Worm (Caenorhabditis elegans) whole organism, L2 larva: Measurements from ENCODE around the gene dhs-22.

ENCODE experiments used
- C34F6.9 ChIP-seq: fragments of 150-350 bp; optimal IDR thresholded peaks from 2 replicates; lab custom pipeline; 2014; ENCODE audit warnings: missing biosample characterization, missing genetic modification characterization
- F13H6.1 ChIP-seq: sonication (generic microtip); optimal IDR thresholded peaks from 2 replicates; lab custom pipeline; 2016; ENCODE audit warnings: missing genetic modification characterization, missing compliant biosample characterization
- Y55F3AM.14 ChIP-seq: fragments of 200-800 bp; sonication (Bioruptor generic); optimal IDR thresholded peaks from 2 replicates; lab custom pipeline; 2018; ENCODE audit warnings: mild to moderate bottlenecking, missing genetic modification characterization, missing compliant biosample characterization
- ZK546.5 ChIP-seq: sonication (generic microtip); optimal IDR thresholded peaks from 2 replicates; lab custom pipeline; 2017; ENCODE audit warnings: missing biosample characterization, missing genetic modification characterization
- alr-1 ChIP-seq: fragments of 150-350 bp; optimal IDR thresholded peaks from 2 replicates; lab custom pipeline; 2014; ENCODE audit warnings: missing biosample characterization, missing genetic modification characterization
- aly-2 ChIP-seq: fragments of 150-350 bp; optimal IDR thresholded peaks from 2 replicates; lab custom pipeline; 2014; ENCODE audit warnings: missing biosample characterization, missing genetic modification characterization
- blmp-1 ChIP-seq: sonication (generic microtip); optimal IDR thresholded peaks from 2 replicates; lab custom pipeline; 2017; ENCODE audit warnings: missing genetic modification characterization, mild to moderate bottlenecking, missing compliant biosample characterization, antibody characterized with exemption, moderate library complexity; ENCODE audit not compliant: insufficient read depth
- ceh-16 ChIP-seq: fragments of 150-350 bp; optimal IDR thresholded peaks from 2 replicates; lab custom pipeline; 2014; ENCODE audit warnings: missing biosample characterization, missing genetic modification characterization
- ceh-82 ChIP-seq: fragments of 150-350 bp; optimal IDR thresholded peaks from 2 replicates; lab custom pipeline; 2014; ENCODE audit warnings: missing biosample characterization, missing genetic modification characterization
- crh-2 ChIP-seq: sonication (generic microtip); optimal IDR thresholded peaks from 2 replicates; lab custom pipeline; 2017; ENCODE audit warnings: missing biosample characterization, missing genetic modification characterization
- dmd-4 ChIP-seq: sonication (generic microtip); optimal IDR thresholded peaks from 2 replicates; lab custom pipeline; 2017; ENCODE audit warnings: missing biosample characterization, missing genetic modification characterization
- egl-27 ChIP-seq: sonication (generic microtip); optimal IDR thresholded peaks from 3 replicates; lab custom pipeline; 2017; ENCODE audit warnings: missing biosample characterization, missing genetic modification reagents, missing genetic modification characterization
- elt-3 ChIP-seq: sonication (generic microtip); optimal IDR thresholded peaks from 2 replicates; lab custom pipeline; 2017; ENCODE audit warnings: missing biosample characterization, missing genetic modification characterization
- fos-1 ChIP-seq: fragments of 150-350 bp; optimal IDR thresholded peaks from 2 replicates; lab custom pipeline; 2014; ENCODE audit warnings: missing biosample characterization, missing genetic modification characterization
- gmeb-1 ChIP-seq: fragments of 150-350 bp; optimal IDR thresholded peaks from 2 replicates; lab custom pipeline; 2014; ENCODE audit warnings: missing biosample characterization, missing genetic modification characterization
- lin-11 ChIP-seq: fragments of 150-350 bp; sonication (generic microtip); optimal IDR thresholded peaks from 2 replicates; lab custom pipeline; 2014; ENCODE audit warnings: missing biosample characterization, missing genetic modification characterization, inconsistent platforms, mixed read lengths
- lin-13 ChIP-seq: fragments of 150-350 bp; optimal IDR thresholded peaks from 2 replicates; lab custom pipeline; 2014; ENCODE audit warnings: missing biosample characterization, missing genetic modification reagents, missing genetic modification characterization
- lin-39 ChIP-seq: fragments of 150-350 bp; optimal IDR thresholded peaks from 2 replicates; lab custom pipeline; 2014; ENCODE audit warnings: missing biosample characterization, missing genetic modification reagents, missing genetic modification characterization
- lsy-2 ChIP-seq, 2 experiments: fragments of 150-350 bp in 1 of 2; sonication (generic microtip) in 1 of 2; optimal IDR thresholded peaks; 2 replicates each; lab custom pipeline; 2014 to 2017; ENCODE audit warnings: missing biosample characterization in 2 of 2, missing genetic modification characterization in 2 of 2
- mab-5 ChIP-seq: fragments of 150-350 bp; optimal IDR thresholded peaks from 2 replicates; lab custom pipeline; 2014; ENCODE audit warnings: missing biosample characterization, missing genetic modification characterization
- mbf-1 ChIP-seq: sonication (generic microtip); optimal IDR thresholded peaks from 2 replicates; lab custom pipeline; 2017; ENCODE audit warnings: missing biosample characterization, missing genetic modification characterization
- mdl-1 ChIP-seq, 2 experiments: fragments of 150-350 bp in 1 of 2; sonication (generic microtip) in 1 of 2; optimal IDR thresholded peaks; 2 replicates each; lab custom pipeline; 2017; ENCODE audit warnings: missing biosample characterization in 2 of 2, missing genetic modification characterization in 2 of 2
- nhr-10 ChIP-seq: sonication (generic microtip); optimal IDR thresholded peaks from 2 replicates; lab custom pipeline; 2017; ENCODE audit warnings: missing biosample characterization, missing genetic modification characterization
- nhr-21 ChIP-seq: fragments of 150-350 bp; optimal IDR thresholded peaks from 2 replicates; lab custom pipeline; 2014; ENCODE audit warnings: missing biosample characterization, missing genetic modification characterization
- nhr-23 ChIP-seq: fragments of 150-350 bp; optimal IDR thresholded peaks from 2 replicates; lab custom pipeline; 2014; ENCODE audit warnings: missing biosample characterization, missing genetic modification reagents, missing genetic modification characterization
- nhr-237 ChIP-seq: fragments of 150-350 bp; optimal IDR thresholded peaks from 2 replicates; lab custom pipeline; 2014; ENCODE audit warnings: missing biosample characterization, missing genetic modification characterization
- nhr-25 ChIP-seq: fragments of 150-350 bp; sonication (generic microtip); optimal IDR thresholded peaks from 3 replicates; lab custom pipeline; 2014; ENCODE audit warnings: missing biosample characterization, missing genetic modification characterization
- nhr-6 ChIP-seq: fragments of 150-350 bp; optimal IDR thresholded peaks from 2 replicates; lab custom pipeline; 2014; ENCODE audit warnings: missing biosample characterization, missing genetic modification characterization
- nhr-77 ChIP-seq: fragments of 150-350 bp; optimal IDR thresholded peaks from 2 replicates; lab custom pipeline; 2014; ENCODE audit warnings: missing biosample characterization, missing genetic modification characterization
- peb-1 ChIP-seq: fragments of 150-350 bp; optimal IDR thresholded peaks from 2 replicates; lab custom pipeline; 2014; ENCODE audit warnings: missing biosample characterization, missing genetic modification characterization
- skn-1 ChIP-seq: sonication (generic microtip); optimal IDR thresholded peaks from 2 replicates; lab custom pipeline; 2017; ENCODE audit warnings: missing biosample characterization, missing genetic modification characterization
- snpc-4 ChIP-seq: fragments of 150-350 bp; optimal IDR thresholded peaks from 2 replicates; lab custom pipeline; 2014; ENCODE audit warnings: missing biosample characterization, missing genetic modification characterization
- unc-55 ChIP-seq: fragments of 150-350 bp; sonication (generic microtip); optimal IDR thresholded peaks from 3 replicates; lab custom pipeline; 2014; ENCODE audit warnings: missing biosample characterization, missing genetic modification reagents, missing genetic modification characterization
- unc-62 ChIP-seq: fragments of 150-350 bp; optimal IDR thresholded peaks from 2 replicates; lab custom pipeline; 2014; ENCODE audit warnings: missing biosample characterization, missing genetic modification reagents, missing genetic modification characterization
- zag-1 ChIP-seq: fragments of 150-350 bp; optimal IDR thresholded peaks from 2 replicates; lab custom pipeline; 2014; ENCODE audit warnings: missing biosample characterization, missing genetic modification characterization
- ztf-1 ChIP-seq: fragments of 200-800 bp; sonication (Bioruptor generic); conservative IDR thresholded peaks from 2 replicates; pipeline ENCODE4 v1.3.6; 2022; ENCODE audit warnings: missing genetic modification characterization, missing compliant biosample characterization
- ztf-11 ChIP-seq: sonication (generic microtip); optimal IDR thresholded peaks from 2 replicates; lab custom pipeline; 2017; ENCODE audit warnings: missing biosample characterization, missing genetic modification characterization
- ztf-4 ChIP-seq: fragments of 150-350 bp; optimal IDR thresholded peaks from 2 replicates; lab custom pipeline; 2014; ENCODE audit warnings: missing biosample characterization, missing genetic modification characterization

dhs-22 gene

DNA sequence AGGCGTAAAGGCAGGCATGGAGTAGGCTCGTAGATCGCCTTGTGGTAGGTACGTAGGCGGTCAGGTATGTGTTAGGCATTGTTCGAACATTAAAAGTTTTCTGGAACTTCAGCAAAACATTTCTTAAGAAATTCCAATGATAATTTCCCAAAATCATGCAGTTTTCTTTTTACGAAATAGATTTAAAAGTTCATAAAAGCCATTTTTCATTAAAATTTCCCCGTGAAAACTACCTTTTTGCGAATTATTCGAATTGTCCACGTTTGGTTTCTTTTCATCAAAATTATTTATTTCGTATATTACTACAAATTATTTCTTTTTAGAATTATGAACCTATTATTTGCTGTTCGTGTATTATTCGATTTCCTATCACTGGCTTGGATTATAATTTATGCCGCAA, 26.5 kb downstream of the dhs-22 start, which contains the start of gene C15H11.13:
TSS of gene C15H11.13 (plus strand) at position 301 of the 400 bp plus-strand sequence.
- no peak for TF ChIP-seq ztf-4 (tag; lab: Kevin White, UChicago)
- TF ChIP-seq mdl-1 (tag; optimal IDR thresholded peaks at IDR 0.05; lab: Kevin White, UChicago): no peak
- no peak for TF ChIP-seq lsy-2 (tag; optimal IDR thresholded peaks at IDR 0.05; lab: Kevin White, UChicago)
- no peak for TF ChIP-seq unc-62
- TF ChIP-seq skn-1 (tag; lab: Kevin White, UChicago): no peak
- no peak for TF ChIP-seq F13H6.1
- no peak for TF ChIP-seq nhr-25 (tag; lab: Kevin White, UChicago)
- no peak for TF ChIP-seq ztf-11 (tag; lab: Kevin White, UChicago)
- TF ChIP-seq fos-1 (tag; lab: Kevin White, UChicago): no peak
- TF ChIP-seq peb-1 (tag; lab: Kevin White, UChicago): no peak
- no peak for TF ChIP-seq lin-13 (GFP tag; lab: Kevin White, UChicago)
- TF ChIP-seq nhr-21 (tag; lab: Kevin White, UChicago): no peak
- no peak for TF ChIP-seq ceh-82
- no peak for TF ChIP-seq nhr-6 (tag; lab: Kevin White, UChicago)

DNA sequence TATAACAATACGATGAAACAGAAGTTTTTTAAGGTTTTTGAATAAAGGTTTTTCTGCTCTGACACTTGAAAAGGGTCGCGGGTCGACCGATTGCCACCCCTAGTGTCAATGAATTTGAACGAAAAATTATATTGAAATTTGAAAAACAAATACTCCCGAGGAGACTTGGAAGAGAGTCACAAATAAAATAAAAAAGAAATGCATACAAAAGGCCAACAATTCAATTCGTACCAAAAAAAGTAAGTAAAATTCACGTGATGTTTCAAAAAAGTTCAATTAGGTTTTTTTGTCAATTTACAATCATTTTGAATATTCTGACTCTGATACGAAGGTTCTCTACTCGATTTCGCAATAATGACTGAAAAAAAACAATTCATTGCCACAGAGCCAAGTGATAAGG, 27.7 kb downstream of the dhs-22 start, which contains the start of gene C15H11.1:
TSS of gene C15H11.1 (plus strand) at position 301 of the 400 bp plus-strand sequence.
- no peak for TF ChIP-seq zag-1 (tag; lab: Kevin White, UChicago)
- no peak for TF ChIP-seq snpc-4 (tag; lab: Kevin White, UChicago)
- TF ChIP-seq mbf-1 (tag; lab: Kevin White, UChicago): no peak
- TF ChIP-seq nhr-21 (tag; lab: Kevin White, UChicago): no peak
- no peak for TF ChIP-seq ceh-16
- TF ChIP-seq ZK546.5 (tag; lab: Kevin White, UChicago): no peak
- TF ChIP-seq nhr-10 (tag; lab: Kevin White, UChicago): no peak
- no peak for TF ChIP-seq crh-2 (tag; lab: Kevin White, UChicago)
- TF ChIP-seq egl-27 (tag; lab: Kevin White, UChicago): no peak
- no peak for TF ChIP-seq nhr-237 (tag; lab: Kevin White, UChicago)
- TF ChIP-seq mdl-1 (tag; optimal IDR thresholded peaks at IDR 0.05; lab: Kevin White, UChicago): no peak
- no peak for TF ChIP-seq nhr-23 (tag; lab: Kevin White, UChicago)

DNA sequence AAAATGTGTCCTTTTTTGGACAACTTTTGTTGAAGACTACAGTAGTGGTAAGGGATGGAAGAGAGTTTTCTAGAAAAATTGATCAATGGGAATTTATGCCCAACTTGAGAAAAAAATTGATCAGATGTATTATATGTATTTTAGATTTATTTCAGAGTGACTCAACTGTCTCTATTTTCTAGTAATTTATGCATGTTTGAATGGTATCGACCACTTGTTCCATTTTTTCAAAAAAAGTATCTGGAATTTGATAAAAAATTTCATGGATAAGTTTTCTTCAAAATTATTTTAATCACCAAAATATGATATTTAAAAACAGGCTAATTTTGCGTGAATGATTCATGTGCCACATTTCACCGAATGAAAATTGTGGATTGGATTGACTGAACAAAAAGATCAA, 29.4 kb downstream of the dhs-22 start, which contains the start of gene C15H11.10:
TSS of gene C15H11.10 (plus strand) at position 301 of the 400 bp plus-strand sequence.
- no peak for TF ChIP-seq blmp-1 (tag; lab: Kevin White, UChicago)
- TF ChIP-seq ztf-4 (tag; lab: Kevin White, UChicago): no peak
- TF ChIP-seq snpc-4 (tag; lab: Kevin White, UChicago): no peak
- TF ChIP-seq lin-39: no peak
- no peak for TF ChIP-seq lsy-2 (tag; optimal IDR thresholded peaks at IDR 0.05; lab: Kevin White, UChicago)
- no peak for TF ChIP-seq unc-55 (GFP tag; lab: Kevin White, UChicago)
- TF ChIP-seq lin-11 (tag; lab: Kevin White, UChicago): no peak
- TF ChIP-seq ztf-1: no peak

DNA sequence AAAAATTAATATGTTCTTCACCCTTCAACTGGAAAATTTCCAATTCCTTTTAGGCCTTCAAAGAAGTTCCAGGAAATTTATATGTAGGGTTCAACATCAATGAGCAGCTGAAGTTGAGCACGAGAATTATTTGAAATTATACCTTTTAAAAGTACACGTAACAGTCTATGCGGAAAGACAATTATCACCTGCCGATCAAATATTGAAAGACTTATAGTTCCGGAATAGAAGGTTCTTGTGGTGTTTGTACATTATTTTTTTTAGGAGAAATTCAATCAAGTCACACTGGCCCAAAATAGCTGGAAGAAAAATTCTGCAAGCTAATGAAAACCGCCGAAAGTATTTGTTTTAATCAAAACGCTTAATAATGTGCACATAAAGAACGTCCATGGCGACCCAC, 41.0 kb downstream of the dhs-22 start:
- TF ChIP-seq nhr-6 (tag; lab: Kevin White, UChicago): no peak
- TF ChIP-seq nhr-23 (tag; lab: Kevin White, UChicago): no peak
- TF ChIP-seq nhr-77: no peak
- no peak for TF ChIP-seq lsy-2 (tag; optimal IDR thresholded peaks at IDR 0.05; lab: Kevin White, UChicago)
- no peak for TF ChIP-seq ztf-1
- no peak for TF ChIP-seq nhr-21 (tag; lab: Kevin White, UChicago)
- no peak for TF ChIP-seq elt-3 (tag; lab: Kevin White, UChicago)
- no peak for TF ChIP-seq alr-1
- no peak for TF ChIP-seq gmeb-1 (tag; lab: Kevin White, UChicago)
- no peak for TF ChIP-seq crh-2 (tag; lab: Kevin White, UChicago)
- no peak for TF ChIP-seq mab-5 (tag; lab: Kevin White, UChicago)
- TF ChIP-seq C34F6.9: no peak
- TF ChIP-seq dmd-4: no peak
- no peak for TF ChIP-seq unc-62
- no peak for TF ChIP-seq ceh-82

DNA sequence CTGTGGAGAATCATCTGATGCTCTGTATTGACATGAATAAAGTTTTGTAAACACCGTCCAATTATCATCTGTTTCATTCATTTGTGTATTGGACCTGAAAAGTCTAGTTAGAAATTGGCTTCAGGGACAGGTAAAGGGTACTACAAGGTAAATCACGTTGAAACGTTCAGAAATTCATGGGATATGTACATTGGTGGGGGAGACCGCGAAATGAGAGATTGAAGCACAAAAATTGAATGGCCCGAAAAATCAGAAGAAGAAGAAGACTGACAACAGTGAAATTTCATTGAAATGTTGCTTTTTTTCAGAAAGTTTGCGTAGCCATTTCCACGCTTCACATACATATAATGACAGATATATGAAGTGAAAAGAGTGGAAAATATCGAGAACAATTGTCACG, 42.3 kb downstream of the dhs-22 start, which contains the start of gene npr-43:
TSS of gene npr-43 (minus strand) at position 101 of the 400 bp plus-strand sequence.
- no peak for TF ChIP-seq nhr-237 (tag; lab: Kevin White, UChicago)
- TF ChIP-seq nhr-6 (tag; lab: Kevin White, UChicago): no peak
- TF ChIP-seq unc-55 (GFP tag; lab: Kevin White, UChicago): no peak
- TF ChIP-seq nhr-10 (tag; lab: Kevin White, UChicago): no peak
- no peak for TF ChIP-seq nhr-77
- TF ChIP-seq mbf-1 (tag; lab: Kevin White, UChicago): no peak
- no peak for TF ChIP-seq crh-2 (tag; lab: Kevin White, UChicago)
- no peak for TF ChIP-seq Y55F3AM.14
- no peak for TF ChIP-seq aly-2 (tag; lab: Kevin White, UChicago)
- no peak for TF ChIP-seq ceh-16
- no peak for TF ChIP-seq ztf-11 (tag; lab: Kevin White, UChicago)
- TF ChIP-seq ztf-4 (tag; lab: Kevin White, UChicago): no peak
- TF ChIP-seq fos-1 (tag; lab: Kevin White, UChicago): no peak
- TF ChIP-seq egl-27 (tag; lab: Kevin White, UChicago): no peak
- no peak for TF ChIP-seq gmeb-1 (tag; lab: Kevin White, UChicago)
- no peak for TF ChIP-seq unc-62
- no peak for TF ChIP-seq nhr-23 (tag; lab: Kevin White, UChicago)
